Worm (Caenorhabditis elegans) whole organism, L1 larva: Measurements from ENCODE around the gene B0228.9.

Experiments
- C16A3.4 ChIP-seq: fragments of 150-350 bp; optimal IDR thresholded peaks from 2 replicates; lab custom pipeline; 2014; ENCODE audit warnings: missing biosample characterization, missing genetic modification characterization
- F16B12.6 ChIP-seq: fragments of 150-350 bp; optimal IDR thresholded peaks from 2 replicates; lab custom pipeline; 2014; ENCODE audit warnings: missing biosample characterization, missing genetic modification characterization
- ama-1 ChIP-seq: fragments of 150-350 bp; optimal IDR thresholded peaks from 2 replicates; lab custom pipeline; 2014
- blmp-1 ChIP-seq: fragments of 150-350 bp; optimal IDR thresholded peaks from 2 replicates; lab custom pipeline; 2014; ENCODE audit warnings: missing biosample characterization, missing genetic modification characterization
- ceh-90 ChIP-seq: sonication (generic microtip); optimal IDR thresholded peaks from 2 replicates; lab custom pipeline; 2016; ENCODE audit warnings: missing genetic modification characterization, missing compliant biosample characterization
- efl-1 ChIP-seq, 4 experiments: fragments of 150-350 bp; optimal IDR thresholded peaks in 3 of 4; peaks in 1 of 4; 1 replicate in 1 of 4; 2 replicates in 3 of 4; lab custom pipeline; 2014; ENCODE audit warnings: missing biosample characterization in 2 of 4, missing genetic modification characterization in 2 of 4, missing genetic modification reagents in 2 of 4
- egl-13 ChIP-seq: sonication (generic microtip); optimal IDR thresholded peaks from 2 replicates; lab custom pipeline; 2016; ENCODE audit warnings: missing genotype, missing genetic modification reagents, missing genetic modification characterization, missing compliant biosample characterization
- elt-2 ChIP-seq: sonication (generic microtip); optimal IDR thresholded peaks from 2 replicates; lab custom pipeline; 2016; ENCODE audit warnings: missing genetic modification characterization, mild to moderate bottlenecking, inconsistent platforms, missing compliant biosample characterization, missing genetic modification reagents
- elt-3 ChIP-seq, 6 experiments: fragments of 150-350 bp in 1 of 6; sonication (generic microtip); optimal IDR thresholded peaks; 2 replicates each; lab custom pipeline; 2017 to 2018; ENCODE audit warnings: missing biosample characterization in 6 of 6, missing genetic modification characterization in 6 of 6, inconsistent platforms in 1 of 6
- ets-5 ChIP-seq: fragments of 200-800 bp; sonication (Bioruptor generic); IDR thresholded peaks from 2 replicates; pipeline ENCODE4 v1.3.6; 2022; ENCODE audit warnings: missing genetic modification characterization, missing compliant biosample characterization
- fos-1 ChIP-seq: fragments of 150-350 bp; optimal IDR thresholded peaks from 2 replicates; lab custom pipeline; 2014; ENCODE audit warnings: missing biosample characterization, missing genetic modification characterization
- grh-1 ChIP-seq: fragments of 200-800 bp; sonication (Bioruptor generic); IDR thresholded peaks from 2 replicates; pipeline ENCODE4 v1.3.6; 2022; ENCODE audit warnings: missing genetic modification reagents, missing genetic modification characterization, missing compliant biosample characterization
- hlh-17 ChIP-seq: fragments of 200-800 bp; sonication (Bioruptor generic); optimal IDR thresholded peaks from 2 replicates; lab custom pipeline; 2018; ENCODE audit warnings: missing genetic modification characterization, mild to moderate bottlenecking, missing compliant biosample characterization, moderate library complexity, borderline replicate concordance
- lin-14 ChIP-seq: fragments of 200-800 bp; sonication (Bioruptor generic); optimal IDR thresholded peaks from 2 replicates; lab custom pipeline; 2018; ENCODE audit warnings: mild to moderate bottlenecking, missing genetic modification characterization, moderate library complexity, missing compliant biosample characterization
- lin-35 ChIP-seq, 2 experiments: fragments of 150-350 bp; optimal IDR thresholded peaks; 2 replicates each; lab custom pipeline; 2014; ENCODE audit warnings: missing biosample characterization in 2 of 2, missing genetic modification characterization in 2 of 2, missing genetic modification reagents in 2 of 2
- lir-3 ChIP-seq: sonication (generic microtip); optimal IDR thresholded peaks from 2 replicates; lab custom pipeline; 2016; ENCODE audit warnings: mild to moderate bottlenecking, missing genetic modification characterization, moderate library complexity, missing compliant biosample characterization; ENCODE audit not compliant: poor library complexity
- lsy-2 ChIP-seq, 2 experiments: fragments of 150-350 bp; optimal IDR thresholded peaks; 2 replicates each; lab custom pipeline; 2014; ENCODE audit warnings: missing biosample characterization in 2 of 2, missing genetic modification characterization in 2 of 2
- mdl-1 ChIP-seq, 2 experiments: fragments of 150-350 bp; optimal IDR thresholded peaks; 2 replicates each; lab custom pipeline; 2014 to 2017; ENCODE audit warnings: missing biosample characterization in 2 of 2, missing genetic modification characterization in 2 of 2, inconsistent platforms in 1 of 2
- nhr-11 ChIP-seq: fragments of 150-350 bp; optimal IDR thresholded peaks from 2 replicates; lab custom pipeline; 2014; ENCODE audit warnings: missing biosample characterization, missing genetic modification characterization
- nhr-19 ChIP-seq: fragments of 200-800 bp; sonication (Bioruptor generic); conservative IDR thresholded peaks from 2 replicates; pipeline ENCODE4 v1.3.6; 2022; ENCODE audit warnings: missing genetic modification characterization, missing compliant biosample characterization
- nhr-20 ChIP-seq: sonication (generic microtip); optimal IDR thresholded peaks from 2 replicates; lab custom pipeline; 2016; ENCODE audit warnings: mild to moderate bottlenecking, missing genetic modification characterization, missing compliant biosample characterization
- nhr-47 ChIP-seq: sonication (generic microtip); optimal IDR thresholded peaks from 2 replicates; lab custom pipeline; 2016; ENCODE audit warnings: mild to moderate bottlenecking, missing genetic modification characterization, moderate library complexity, missing compliant biosample characterization
- nhr-71 ChIP-seq: sonication (generic microtip); optimal IDR thresholded peaks from 2 replicates; lab custom pipeline; 2016; ENCODE audit warnings: mild to moderate bottlenecking, missing genetic modification characterization, moderate library complexity, missing compliant biosample characterization
- nhr-77 ChIP-seq: fragments of 150-350 bp; optimal IDR thresholded peaks from 2 replicates; lab custom pipeline; 2014; ENCODE audit warnings: missing biosample characterization, missing genetic modification characterization
- nhr-84 ChIP-seq: sonication (generic microtip); optimal IDR thresholded peaks from 2 replicates; lab custom pipeline; 2017; ENCODE audit warnings: missing biosample characterization, missing genetic modification characterization
- nhr-85 ChIP-seq: sonication (generic microtip); peaks from one replicate; lab custom pipeline; 2016; ENCODE audit warnings: missing genetic modification characterization, inconsistent platforms, missing compliant biosample characterization
- nhr-90 ChIP-seq: sonication (generic microtip); optimal IDR thresholded peaks from 2 replicates; lab custom pipeline; 2016; ENCODE audit warnings: mild to moderate bottlenecking, missing genetic modification characterization, missing compliant biosample characterization; ENCODE audit not compliant: poor library complexity
- pax-3 ChIP-seq: fragments of 200-800 bp; sonication (Bioruptor generic); optimal IDR thresholded peaks from 2 replicates; lab custom pipeline; 2018; ENCODE audit warnings: mild to moderate bottlenecking, missing genetic modification characterization, moderate library complexity, missing compliant biosample characterization
- pqm-1 ChIP-seq: sonication (generic microtip); optimal IDR thresholded peaks from 3 replicates; lab custom pipeline; 2017; ENCODE audit warnings: missing biosample characterization, missing genetic modification characterization
- skn-1 ChIP-seq: fragments of 150-350 bp; optimal IDR thresholded peaks from 2 replicates; lab custom pipeline; 2014; ENCODE audit warnings: missing biosample characterization, missing genetic modification characterization
- snu-23 ChIP-seq: sonication (generic microtip); optimal IDR thresholded peaks from 2 replicates; lab custom pipeline; 2016; ENCODE audit warnings: missing genetic modification characterization, missing compliant biosample characterization
- sox-4 ChIP-seq: sonication (generic microtip); optimal IDR thresholded peaks from 2 replicates; lab custom pipeline; 2016; ENCODE audit warnings: missing genetic modification characterization, missing compliant biosample characterization
- tlp-1 ChIP-seq: fragments of 150-350 bp; optimal IDR thresholded peaks from 2 replicates; lab custom pipeline; 2014; ENCODE audit warnings: missing biosample characterization, missing genetic modification characterization
- unc-130 ChIP-seq: fragments of 150-350 bp; optimal IDR thresholded peaks from 2 replicates; lab custom pipeline; 2017; ENCODE audit warnings: missing biosample characterization, missing genetic modification characterization, inconsistent platforms
- unc-62 ChIP-seq: fragments of 150-350 bp; optimal IDR thresholded peaks from 2 replicates; lab custom pipeline; 2014; ENCODE audit warnings: missing biosample characterization, missing genetic modification reagents, missing genetic modification characterization
- vab-15 ChIP-seq: sonication (generic microtip); optimal IDR thresholded peaks from 2 replicates; lab custom pipeline; 2017; ENCODE audit warnings: missing genotype, mild to moderate bottlenecking, missing genetic modification characterization, missing compliant biosample characterization
- xbp-1 ChIP-seq: sonication (generic microtip); optimal IDR thresholded peaks from 2 replicates; lab custom pipeline; 2016; ENCODE audit warnings: missing genetic modification characterization, missing compliant biosample characterization
- zag-1 ChIP-seq: fragments of 150-350 bp; optimal IDR thresholded peaks from 2 replicates; lab custom pipeline; 2014; ENCODE audit warnings: missing biosample characterization, missing genetic modification characterization

B0228.9 gene

DNA sequence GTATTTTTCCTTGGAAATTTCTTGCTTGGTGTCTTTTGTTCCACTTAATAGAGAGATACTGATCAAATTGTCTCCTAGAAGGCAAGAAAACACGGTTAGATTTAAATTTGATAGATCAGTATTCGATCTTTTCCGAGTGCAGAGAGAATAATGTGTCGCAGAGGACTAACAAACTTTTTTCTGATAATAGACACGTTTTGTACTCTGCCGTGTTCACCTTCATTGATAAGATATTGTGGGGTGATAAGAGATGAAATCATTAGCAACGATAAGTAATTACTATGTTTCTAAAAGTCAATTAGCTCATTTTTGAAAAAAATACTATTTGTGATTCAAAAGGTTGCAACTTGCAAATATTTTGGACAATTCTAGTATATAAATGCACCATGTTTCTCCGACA is 13.2 kb upstream of the B0228.9 start:
- TF ChIP-seq lsy-2 (tag; optimal IDR thresholded peaks at IDR 0.05; lab: Kevin White, UChicago), result no peak
- TF ChIP-seq xbp-1 (tag; lab: Kevin White, UChicago), result no peak
- TF ChIP-seq tlp-1 (tag; lab: Kevin White, UChicago), result peak; percentile 14
- no peak for TF ChIP-seq fos-1 (tag; lab: Kevin White, UChicago)
- no peak; the same call in 1 of the 2 replicates for TF ChIP-seq nhr-19 (GFP tag; lab: Robert Waterston, UW)
- TF ChIP-seq lin-14, result peak; percentile 49
- TF ChIP-seq C16A3.4, result no peak
- peak; percentile 2 for TF ChIP-seq snu-23 (GFP tag; lab: Kevin White, UChicago)
- peak; percentile 29 for TF ChIP-seq pqm-1 (tag; lab: Kevin White, UChicago)
- no peak for TF ChIP-seq ama-1
- TF ChIP-seq grh-1 (GFP tag; lab: Robert Waterston, UW), result 0 out of 2 replicates have a peak, but pooled peaks have one; percentile 15
- TF ChIP-seq nhr-11, result no peak
- TF ChIP-seq elt-3 (tag; optimal IDR thresholded peaks at IDR 0.05; lab: Kevin White, UChicago), result peak; percentile 29 to 97 (median 86)
- peak; percentile 75 for TF ChIP-seq elt-2 (tag; lab: Kevin White, UChicago)
- no peak for TF ChIP-seq sox-4 (tag; lab: Kevin White, UChicago)
- TF ChIP-seq lin-35 (GFP tag; optimal IDR thresholded peaks at IDR 0.05; lab: Kevin White, UChicago), result no peak
- TF ChIP-seq blmp-1 (tag; lab: Kevin White, UChicago), result peak; percentile 34
- no peak for TF ChIP-seq nhr-85 (tag; lab: Kevin White, UChicago)
- peak; percentile 24 for TF ChIP-seq nhr-90 (tag; lab: Kevin White, UChicago)
- peak; percentile 16 for TF ChIP-seq nhr-20
- TF ChIP-seq egl-13 (tag; lab: Kevin White, UChicago), result no peak
- TF ChIP-seq hlh-17, result no peak

DNA sequence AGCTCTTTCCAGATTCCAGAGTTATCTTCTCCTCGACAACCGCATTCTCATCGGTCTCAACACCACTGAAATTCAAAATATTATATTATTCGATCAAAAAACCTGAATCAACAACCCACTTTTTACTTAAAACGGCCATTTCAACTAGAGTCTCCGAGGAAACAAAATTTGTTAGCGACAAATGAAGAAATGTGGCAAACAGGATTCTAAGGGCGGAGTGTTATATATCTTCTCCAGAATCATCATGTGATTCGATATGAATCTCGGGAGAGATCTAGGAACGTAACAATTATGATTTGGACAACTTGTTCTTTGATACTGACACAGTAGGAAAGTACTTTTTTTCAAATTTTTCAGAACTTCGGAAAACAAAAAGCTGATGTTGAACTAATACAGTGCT is 12.8 kb upstream of the B0228.9 start:
- TF ChIP-seq lsy-2 (tag; optimal IDR thresholded peaks at IDR 0.05; lab: Kevin White, UChicago), result no peak
- peak; percentile 70 for TF ChIP-seq nhr-85 (tag; lab: Kevin White, UChicago)
- no peak for TF ChIP-seq efl-1 (optimal IDR thresholded peaks at IDR 0.05; lab: Kevin White, UChicago)
- peak in 1 of 2 experiments; percentile 39 for TF ChIP-seq efl-1 (GFP tag; optimal IDR thresholded peaks at IDR 0.05 in 1 of 2; lab: Kevin White, UChicago)
- TF ChIP-seq blmp-1 (tag; lab: Kevin White, UChicago), result peak; percentile 38

DNA sequence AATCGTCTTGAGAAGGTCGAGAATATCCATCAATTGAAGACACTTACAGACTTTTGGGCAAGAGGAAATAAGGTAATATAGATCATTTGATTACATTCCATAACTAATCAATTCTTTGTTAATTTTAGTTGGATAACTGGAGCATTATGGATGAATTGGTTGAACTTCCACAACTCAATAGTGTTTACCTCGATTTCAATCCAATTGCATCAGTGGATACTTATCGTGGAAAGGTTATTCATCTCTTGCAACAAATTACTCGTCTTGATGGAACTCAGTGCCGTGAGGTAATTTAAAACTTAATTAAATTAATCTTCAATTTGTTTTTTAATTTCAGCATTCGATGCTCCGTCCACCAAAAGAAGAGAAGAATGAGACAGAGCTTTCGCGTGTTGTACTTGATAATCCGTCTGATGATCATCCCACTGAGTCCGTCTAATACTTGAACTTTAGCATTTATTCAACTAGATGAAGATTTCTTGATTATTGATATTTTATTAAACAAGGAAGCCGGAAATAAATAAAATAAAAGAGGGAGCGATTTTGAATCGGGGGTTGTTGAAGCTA is 10.0 kb upstream of the B0228.9 start:
- peak; percentile 40 for TF ChIP-seq nhr-90 (tag; lab: Kevin White, UChicago)
- no peak for TF ChIP-seq unc-130 (tag; lab: Kevin White, UChicago)
- no peak for TF ChIP-seq nhr-84 (tag; lab: Kevin White, UChicago)
- no peak for TF ChIP-seq unc-62 (GFP tag; lab: Kevin White, UChicago)
- TF ChIP-seq ama-1, result no peak
- peak; percentile 0 for TF ChIP-seq blmp-1 (tag; lab: Kevin White, UChicago)
- TF ChIP-seq nhr-47, result peak; percentile 24
- no peak for TF ChIP-seq nhr-71 (tag; lab: Kevin White, UChicago)
- TF ChIP-seq lir-3 (tag; lab: Kevin White, UChicago), result no peak

DNA sequence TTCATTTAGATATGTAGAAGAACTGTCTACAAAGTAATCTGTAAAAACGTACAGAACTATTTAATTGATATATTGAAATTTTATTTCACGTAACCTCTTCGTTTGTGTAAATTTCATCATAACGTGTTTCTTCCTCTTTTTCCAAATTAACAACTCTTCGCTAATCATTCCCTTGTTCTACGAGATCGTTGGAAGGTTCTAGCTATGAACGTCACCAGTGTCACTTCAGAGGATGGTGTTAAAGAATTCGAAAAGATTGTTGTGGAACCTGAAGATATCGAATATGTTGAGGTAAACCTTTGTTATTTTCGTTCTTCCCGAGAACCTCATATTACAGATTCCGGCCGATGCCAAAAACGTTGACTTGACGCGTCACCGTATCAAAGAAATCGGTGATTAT is 8.9 kb upstream of the B0228.9 start, which contains the start of gene C06A8.6:
Gene C06A8.6, plus strand, starts transcription at position 89 of the 400 bp plus-strand sequence.
- no peak for TF ChIP-seq F16B12.6
- TF ChIP-seq skn-1 (tag; lab: Kevin White, UChicago), result no peak
- TF ChIP-seq mdl-1 (tag; optimal IDR thresholded peaks at IDR 0.05; lab: Kevin White, UChicago), result no peak
- TF ChIP-seq pqm-1 (tag; lab: Kevin White, UChicago), result no peak
- TF ChIP-seq vab-15 (tag; lab: Kevin White, UChicago), result no peak
- no peak for TF ChIP-seq ceh-90 (tag; lab: Kevin White, UChicago)
- TF ChIP-seq nhr-77, result no peak
- no peak for TF ChIP-seq pax-3
- no peak for TF ChIP-seq ets-5 (GFP tag; lab: Robert Waterston, UW)
- TF ChIP-seq zag-1 (tag; lab: Kevin White, UChicago), result no peak
- TF ChIP-seq sox-4 (tag; lab: Kevin White, UChicago), result no peak
- no peak for TF ChIP-seq lir-3 (tag; lab: Kevin White, UChicago)
- no peak for TF ChIP-seq tlp-1 (tag; lab: Kevin White, UChicago)
- TF ChIP-seq, all 84 proteins: peak for 0
